Worm (Caenorhabditis elegans): Measurements from ENCODE around the gene pbs-1.

pbs-1 gene

DNA sequence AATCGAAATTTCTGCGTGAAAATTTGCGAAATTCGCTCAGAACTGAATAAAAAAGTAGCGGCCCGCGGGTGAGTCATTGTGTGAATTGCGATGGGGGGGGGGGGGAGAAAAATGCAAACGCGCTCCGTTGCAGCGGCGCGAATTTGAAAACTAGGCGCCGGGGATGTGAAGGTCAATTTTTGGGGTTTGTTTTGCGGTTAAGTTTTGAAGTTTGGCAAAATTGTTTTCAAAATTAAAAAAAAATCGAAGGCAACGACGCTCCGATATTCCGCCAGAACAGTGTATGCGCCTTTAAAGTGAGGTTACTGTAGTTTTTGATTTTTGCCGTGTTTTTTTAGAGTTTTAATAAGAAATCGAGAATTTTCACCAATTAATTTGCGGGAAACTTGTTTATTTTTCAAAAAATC lies 28.8 kb upstream of the pbs-1 start:
- TF ChIP-seq tbx-2 (tag; optimal IDR thresholded peaks at IDR 0.05) (peak; percentile 21), odd-2 (tag; optimal IDR thresholded peaks at IDR 0.05) (no peak), lin-11 (tag; optimal IDR thresholded peaks at IDR 0.05) (no peak), ceh-34 (tag; optimal IDR thresholded peaks at IDR 0.05) (no peak), C38D4.7 (GFP tag; optimal IDR thresholded peaks at IDR 0.05) (no peak), syd-9 (tag; optimal IDR thresholded peaks at IDR 0.05) (no peak), tbx-7 (tag; optimal IDR thresholded peaks at IDR 0.05) (no peak), pax-1 (tag; optimal IDR thresholded peaks at IDR 0.05) (no peak), ets-4 (tag; optimal IDR thresholded peaks at IDR 0.05) (no peak), nfya-1 (tag; optimal IDR thresholded peaks at IDR 0.05) (peak; percentile 9), madf-2 (tag; optimal IDR thresholded peaks at IDR 0.05) (peak; percentile 5), pqm-1 (tag; optimal IDR thresholded peaks at IDR 0.05) (no peak), elt-2 (tag; optimal IDR thresholded peaks at IDR 0.05) (peak; percentile 7), sox-2 (GFP tag; IDR thresholded peaks at IDR 0.05) (no peak), Y22D7AL.16 (tag; optimal IDR thresholded peaks at IDR 0.05) (no peak), K09A11.1 (tag; optimal IDR thresholded peaks at IDR 0.05; ENCODE audit: insufficient read depth) (no peak), ceh-2 (tag; optimal IDR thresholded peaks at IDR 0.05) (no peak), ceh-31 (tag; optimal IDR thresholded peaks at IDR 0.05) (peak; percentile 38), lim-6 (tag; optimal IDR thresholded peaks at IDR 0.05) (no peak), unc-42 (tag; optimal IDR thresholded peaks at IDR 0.05) (peak; percentile 10), hlh-8 (tag; optimal IDR thresholded peaks at IDR 0.05) (no peak), pat-9 (tag; optimal IDR thresholded peaks at IDR 0.05) (no peak), npax-4 (tag; optimal IDR thresholded peaks at IDR 0.05) (no peak), ceh-9 (tag; optimal IDR thresholded peaks at IDR 0.05) (no peak), fkh-10 (GFP tag; optimal IDR thresholded peaks at IDR 0.05) (no peak), ceh-24 (tag; optimal IDR thresholded peaks at IDR 0.05) (no peak), ceh-18 (tag; optimal IDR thresholded peaks at IDR 0.05) (peak; percentile 29), ceh-45 (GFP tag; IDR thresholded peaks at IDR 0.05) (no peak), ceh-48 (tag; optimal IDR thresholded peaks at IDR 0.05) (no peak), nhr-232 (tag; optimal IDR thresholded peaks at IDR 0.05) (no peak), che-1 (tag; optimal IDR thresholded peaks at IDR 0.05) (peak; percentile 38), K02D7.2 (tag; optimal IDR thresholded peaks at IDR 0.05) (no peak), T23F11.4 (GFP tag; optimal IDR thresholded peaks at IDR 0.05) (no peak), ahr-1 (tag; optimal IDR thresholded peaks at IDR 0.05) (no peak), ceh-14 (tag; optimal IDR thresholded peaks at IDR 0.05) (no peak), gmeb-2 (tag; optimal IDR thresholded peaks at IDR 0.05) (no peak), ceh-6 (GFP tag; optimal IDR thresholded peaks at IDR 0.05) (no peak), C08G9.2 (tag; optimal IDR thresholded peaks at IDR 0.05) (no peak), unc-86 (tag; optimal IDR thresholded peaks at IDR 0.05) (peak; percentile 9), zip-5 (tag; optimal IDR thresholded peaks at IDR 0.05) (no peak), sdc-2 (tag; optimal IDR thresholded peaks at IDR 0.05) (no peak), elt-4 (tag; optimal IDR thresholded peaks at IDR 0.05) (no peak)

DNA sequence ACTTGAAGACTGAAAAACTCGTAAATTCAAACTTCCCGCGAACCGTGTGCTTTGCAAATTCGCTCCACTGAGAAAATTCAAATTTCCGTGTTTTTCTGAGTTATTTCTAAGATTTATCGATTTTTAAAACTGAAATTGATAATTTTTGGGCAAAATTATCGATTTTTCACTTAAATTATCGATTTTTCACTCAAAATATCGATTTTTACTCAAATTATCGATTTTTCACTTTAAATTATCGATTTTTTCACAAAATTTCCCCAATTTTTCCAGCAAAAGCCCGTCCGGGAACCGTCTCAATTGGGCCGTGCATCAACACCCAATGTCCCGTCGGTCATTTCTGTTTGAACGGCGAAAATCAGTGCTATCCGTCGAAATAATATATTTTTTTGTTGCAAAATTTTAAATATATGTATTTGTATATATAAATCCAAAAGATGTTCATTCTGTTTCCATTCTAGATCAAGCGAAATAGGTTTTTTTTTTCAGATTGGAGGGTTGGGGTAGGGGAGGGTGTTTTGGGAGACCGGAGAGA lies 18.1 kb upstream of the pbs-1 start:
- TF ChIP-seq ceh-48 (tag; optimal IDR thresholded peaks at IDR 0.05) (peak; percentile 76), unc-55 (GFP tag; optimal IDR thresholded peaks at IDR 0.05) (no peak)
